Worm (Caenorhabditis elegans): ENCODE measurements around the gene scc-3.

DNA sequence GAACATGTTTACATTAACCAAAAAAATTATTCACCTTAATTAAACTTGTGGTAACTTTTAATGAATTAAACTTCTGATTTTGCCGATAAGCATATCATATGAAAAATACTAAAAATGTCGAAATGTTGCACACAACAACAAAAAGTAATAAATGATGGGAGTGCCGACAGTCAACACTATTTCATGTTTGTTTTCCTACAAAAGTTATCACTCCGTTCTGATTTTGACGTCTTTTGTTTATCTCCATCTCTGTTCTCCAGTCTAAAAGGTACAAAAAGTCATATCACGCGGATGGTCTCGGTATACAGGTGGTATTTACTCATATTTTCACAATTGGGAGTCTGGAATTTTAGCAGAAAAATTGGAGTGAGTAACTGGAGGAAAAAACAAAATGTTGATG lies 51.6 kb downstream of the scc-3 start:
- TF ChIP-seq tlf-1 (GFP tag; optimal IDR thresholded peaks at IDR 0.05), result no peak
- TF ChIP-seq unc-130 (GFP tag; optimal IDR thresholded peaks at IDR 0.05), result no peak
- no peak for TF ChIP-seq lin-35 (GFP tag; optimal IDR thresholded peaks at IDR 0.05)
